Worm (Caenorhabditis elegans) whole organism, L1 larva: Measurements from ENCODE around the gene F32G8.3.

Experiments used
- C16A3.4 ChIP-seq: fragments of 150-350 bp; optimal IDR thresholded peaks from 2 replicates; lab custom pipeline; 2014; ENCODE audit warnings: missing biosample characterization, missing genetic modification characterization
- C34B4.2 ChIP-seq: sonication (generic microtip); optimal IDR thresholded peaks from 2 replicates; lab custom pipeline; 2017; ENCODE audit warnings: mild to moderate bottlenecking, missing genetic modification characterization, missing compliant biosample characterization
- Y116A8C.19 ChIP-seq: sonication (generic microtip); optimal IDR thresholded peaks from 2 replicates; lab custom pipeline; 2016; ENCODE audit warnings: missing compliant biosample characterization, missing genetic modification characterization, borderline replicate concordance
- alr-1 ChIP-seq: fragments of 200-800 bp; sonication (Bioruptor generic); optimal IDR thresholded peaks from 2 replicates; lab custom pipeline; 2018; ENCODE audit warnings: borderline replicate concordance, mild to moderate bottlenecking, missing genetic modification characterization, missing compliant biosample characterization
- ama-1 ChIP-seq: fragments of 150-350 bp; optimal IDR thresholded peaks from 2 replicates; lab custom pipeline; 2014
- ceh-63 ChIP-seq: fragments of 200-800 bp; sonication (Bioruptor generic); optimal IDR thresholded peaks from 2 replicates; lab custom pipeline; 2018; ENCODE audit warnings: mild to moderate bottlenecking, missing genetic modification characterization, missing compliant biosample characterization
- ceh-8 ChIP-seq: fragments of 200-800 bp; sonication (Bioruptor generic); optimal IDR thresholded peaks from 2 replicates; lab custom pipeline; 2018; ENCODE audit warnings: mild to moderate bottlenecking, missing genetic modification characterization, moderate library complexity, missing compliant biosample characterization
- ceh-82 ChIP-seq, 3 experiments: fragments of 150-350 bp in 1 of 3; sonication (generic microtip) in 2 of 3; optimal IDR thresholded peaks; 2 replicates each; lab custom pipeline; 2014 to 2017; ENCODE audit warnings: missing biosample characterization in 3 of 3, missing genetic modification characterization in 3 of 3
- ceh-90 ChIP-seq: sonication (generic microtip); optimal IDR thresholded peaks from 2 replicates; lab custom pipeline; 2016; ENCODE audit warnings: missing genetic modification characterization, missing compliant biosample characterization
- efl-1 ChIP-seq, 4 experiments: fragments of 150-350 bp; optimal IDR thresholded peaks in 3 of 4; peaks in 1 of 4; 1 replicate in 1 of 4; 2 replicates in 3 of 4; lab custom pipeline; 2014; ENCODE audit warnings: missing biosample characterization in 2 of 4, missing genetic modification characterization in 2 of 4, missing genetic modification reagents in 2 of 4
- efl-3 ChIP-seq: fragments of 200-800 bp; sonication (Bioruptor generic); optimal IDR thresholded peaks from 2 replicates; lab custom pipeline; 2018; ENCODE audit warnings: mild to moderate bottlenecking, missing genetic modification characterization, missing compliant biosample characterization
- egl-13 ChIP-seq: sonication (generic microtip); optimal IDR thresholded peaks from 2 replicates; lab custom pipeline; 2016; ENCODE audit warnings: missing genotype, missing genetic modification reagents, missing genetic modification characterization, missing compliant biosample characterization
- elt-2 ChIP-seq: sonication (generic microtip); optimal IDR thresholded peaks from 2 replicates; lab custom pipeline; 2016; ENCODE audit warnings: missing genetic modification characterization, mild to moderate bottlenecking, inconsistent platforms, missing compliant biosample characterization, missing genetic modification reagents
- elt-3 ChIP-seq, 6 experiments: fragments of 150-350 bp in 1 of 6; sonication (generic microtip); optimal IDR thresholded peaks; 2 replicates each; lab custom pipeline; 2017 to 2018; ENCODE audit warnings: missing biosample characterization in 6 of 6, missing genetic modification characterization in 6 of 6, inconsistent platforms in 1 of 6
- ets-5 ChIP-seq: fragments of 200-800 bp; sonication (Bioruptor generic); IDR thresholded peaks from 2 replicates; pipeline ENCODE4 v1.3.6; 2022; ENCODE audit warnings: missing genetic modification characterization, missing compliant biosample characterization
- fkh-4 ChIP-seq: sonication (generic microtip); optimal IDR thresholded peaks from 2 replicates; lab custom pipeline; 2016; ENCODE audit warnings: missing compliant biosample characterization, missing genetic modification characterization, borderline replicate concordance
- fkh-8 ChIP-seq: sonication (generic microtip); optimal IDR thresholded peaks from 2 replicates; lab custom pipeline; 2016; ENCODE audit warnings: mild to moderate bottlenecking, missing genetic modification characterization, missing compliant biosample characterization
- grh-1 ChIP-seq: fragments of 200-800 bp; sonication (Bioruptor generic); IDR thresholded peaks from 2 replicates; pipeline ENCODE4 v1.3.6; 2022; ENCODE audit warnings: missing genetic modification reagents, missing genetic modification characterization, missing compliant biosample characterization
- hlh-17 ChIP-seq: fragments of 200-800 bp; sonication (Bioruptor generic); optimal IDR thresholded peaks from 2 replicates; lab custom pipeline; 2018; ENCODE audit warnings: missing genetic modification characterization, mild to moderate bottlenecking, missing compliant biosample characterization, moderate library complexity, borderline replicate concordance
- hlh-4 ChIP-seq: sonication (generic microtip); optimal IDR thresholded peaks from 2 replicates; lab custom pipeline; 2016; ENCODE audit warnings: mild to moderate bottlenecking, missing genetic modification characterization, missing compliant biosample characterization
- hpl-2 ChIP-seq: fragments of 150-350 bp; optimal IDR thresholded peaks from 2 replicates; lab custom pipeline; 2014; ENCODE audit warnings: missing biosample characterization, missing genetic modification reagents, missing genetic modification characterization
- irx-1 ChIP-seq: sonication (generic microtip); optimal IDR thresholded peaks from 2 replicates; lab custom pipeline; 2016; ENCODE audit warnings: missing genetic modification characterization, missing compliant biosample characterization
- isw-1 ChIP-seq: fragments of 200-800 bp; sonication (Bioruptor generic); IDR thresholded peaks from 2 replicates; pipeline ENCODE4 v1.3.6; 2022; ENCODE audit warnings: missing genetic modification characterization, missing compliant biosample characterization
- lin-13 ChIP-seq: fragments of 150-350 bp; optimal IDR thresholded peaks from 2 replicates; lab custom pipeline; 2014; ENCODE audit warnings: missing biosample characterization, missing genetic modification reagents, missing genetic modification characterization
- lin-15B ChIP-seq: fragments of 150-350 bp; sonication (generic microtip); optimal IDR thresholded peaks from 3 replicates; lab custom pipeline; 2014; ENCODE audit warnings: missing biosample characterization, missing genetic modification characterization
- lin-35 ChIP-seq, 2 experiments: fragments of 150-350 bp; optimal IDR thresholded peaks; 2 replicates each; lab custom pipeline; 2014; ENCODE audit warnings: missing biosample characterization in 2 of 2, missing genetic modification characterization in 2 of 2, missing genetic modification reagents in 2 of 2
- lin-39 ChIP-seq: fragments of 150-350 bp; optimal IDR thresholded peaks from 2 replicates; lab custom pipeline; 2014; ENCODE audit warnings: missing biosample characterization, missing genetic modification reagents, missing genetic modification characterization
- mdl-1 ChIP-seq, 2 experiments: fragments of 150-350 bp; optimal IDR thresholded peaks; 2 replicates each; lab custom pipeline; 2014 to 2017; ENCODE audit warnings: missing biosample characterization in 2 of 2, missing genetic modification characterization in 2 of 2, inconsistent platforms in 1 of 2
- mef-2 ChIP-seq: fragments of 150-350 bp; optimal IDR thresholded peaks from 2 replicates; lab custom pipeline; 2014; ENCODE audit warnings: missing biosample characterization, missing genetic modification characterization
- mep-1 ChIP-seq: fragments of 150-350 bp; optimal IDR thresholded peaks from 2 replicates; lab custom pipeline; 2014; ENCODE audit warnings: missing biosample characterization, missing genetic modification characterization
- nhr-11 ChIP-seq: fragments of 150-350 bp; optimal IDR thresholded peaks from 2 replicates; lab custom pipeline; 2014; ENCODE audit warnings: missing biosample characterization, missing genetic modification characterization
- nhr-19 ChIP-seq: fragments of 200-800 bp; sonication (Bioruptor generic); conservative IDR thresholded peaks from 2 replicates; pipeline ENCODE4 v1.3.6; 2022; ENCODE audit warnings: missing genetic modification characterization, missing compliant biosample characterization
- nhr-20 ChIP-seq: sonication (generic microtip); optimal IDR thresholded peaks from 2 replicates; lab custom pipeline; 2016; ENCODE audit warnings: mild to moderate bottlenecking, missing genetic modification characterization, missing compliant biosample characterization
- nhr-237 ChIP-seq: fragments of 150-350 bp; optimal IDR thresholded peaks from 2 replicates; lab custom pipeline; 2014; ENCODE audit warnings: missing biosample characterization, missing genetic modification characterization
- nhr-28 ChIP-seq: fragments of 150-350 bp; optimal IDR thresholded peaks from 2 replicates; lab custom pipeline; 2014; ENCODE audit warnings: missing biosample characterization, missing genetic modification characterization
- nhr-71 ChIP-seq: sonication (generic microtip); optimal IDR thresholded peaks from 2 replicates; lab custom pipeline; 2016; ENCODE audit warnings: mild to moderate bottlenecking, missing genetic modification characterization, moderate library complexity, missing compliant biosample characterization
- nhr-84 ChIP-seq: sonication (generic microtip); optimal IDR thresholded peaks from 2 replicates; lab custom pipeline; 2017; ENCODE audit warnings: missing biosample characterization, missing genetic modification characterization
- nhr-85 ChIP-seq: sonication (generic microtip); peaks from one replicate; lab custom pipeline; 2016; ENCODE audit warnings: missing genetic modification characterization, inconsistent platforms, missing compliant biosample characterization
- nhr-90 ChIP-seq: sonication (generic microtip); optimal IDR thresholded peaks from 2 replicates; lab custom pipeline; 2016; ENCODE audit warnings: mild to moderate bottlenecking, missing genetic modification characterization, missing compliant biosample characterization; ENCODE audit not compliant: poor library complexity
- pax-3 ChIP-seq: fragments of 200-800 bp; sonication (Bioruptor generic); optimal IDR thresholded peaks from 2 replicates; lab custom pipeline; 2018; ENCODE audit warnings: mild to moderate bottlenecking, missing genetic modification characterization, moderate library complexity, missing compliant biosample characterization
- rnt-1 ChIP-seq: sonication (generic microtip); optimal IDR thresholded peaks from 2 replicates; lab custom pipeline; 2016; ENCODE audit warnings: mild to moderate bottlenecking, missing genetic modification characterization, moderate library complexity, missing compliant biosample characterization
- skn-1 ChIP-seq: fragments of 150-350 bp; optimal IDR thresholded peaks from 2 replicates; lab custom pipeline; 2014; ENCODE audit warnings: missing biosample characterization, missing genetic modification characterization
- tbx-2 ChIP-seq: sonication (generic microtip); optimal IDR thresholded peaks from 2 replicates; lab custom pipeline; 2016; ENCODE audit warnings: missing genetic modification characterization, missing compliant biosample characterization
- tlp-1 ChIP-seq: fragments of 150-350 bp; optimal IDR thresholded peaks from 2 replicates; lab custom pipeline; 2014; ENCODE audit warnings: missing biosample characterization, missing genetic modification characterization
- unc-130 ChIP-seq: fragments of 150-350 bp; optimal IDR thresholded peaks from 2 replicates; lab custom pipeline; 2017; ENCODE audit warnings: missing biosample characterization, missing genetic modification characterization, inconsistent platforms
- unc-30 ChIP-seq: sonication (generic microtip); optimal IDR thresholded peaks from 2 replicates; lab custom pipeline; 2017; ENCODE audit warnings: missing biosample characterization, missing genetic modification characterization
- unc-86 ChIP-seq: sonication (generic microtip); optimal IDR thresholded peaks from 2 replicates; lab custom pipeline; 2016; ENCODE audit warnings: missing genetic modification characterization, missing compliant biosample characterization
- vab-15 ChIP-seq: sonication (generic microtip); optimal IDR thresholded peaks from 2 replicates; lab custom pipeline; 2017; ENCODE audit warnings: missing genotype, mild to moderate bottlenecking, missing genetic modification characterization, missing compliant biosample characterization
- xbp-1 ChIP-seq: sonication (generic microtip); optimal IDR thresholded peaks from 2 replicates; lab custom pipeline; 2016; ENCODE audit warnings: missing genetic modification characterization, missing compliant biosample characterization
- zag-1 ChIP-seq: fragments of 150-350 bp; optimal IDR thresholded peaks from 2 replicates; lab custom pipeline; 2014; ENCODE audit warnings: missing biosample characterization, missing genetic modification characterization
- ztf-11 ChIP-seq, 2 experiments: sonication (generic microtip); optimal IDR thresholded peaks; 2 replicates each; lab custom pipeline; 2016 to 2017; ENCODE audit warnings: missing genetic modification characterization in 2 of 2, missing biosample characterization in 1 of 2, missing compliant biosample characterization in 1 of 2
- ztf-4 ChIP-seq: fragments of 150-350 bp; optimal IDR thresholded peaks from 2 replicates; lab custom pipeline; 2014; ENCODE audit warnings: missing biosample characterization, missing genetic modification characterization

The F32G8.3 gene

ce11 chrV:10536808-10537207 is 18.3 kb downstream of the F32G8.3 start (continued):
- peak; percentile 71 for TF ChIP-seq fkh-4 (tag; lab: Kevin White, UChicago)
- TF ChIP-seq C34B4.2 (tag; lab: Kevin White, UChicago) = no peak
- no peak for TF ChIP-seq zag-1 (tag; lab: Kevin White, UChicago)
- peak; percentile 96 for TF ChIP-seq nhr-71 (tag; lab: Kevin White, UChicago)
- peak; percentile 95 for TF ChIP-seq tbx-2 (tag; lab: Kevin White, UChicago)
- peak; percentile 74 for TF ChIP-seq nhr-11 (tag; lab: Kevin White, UChicago)
- TF ChIP-seq ceh-8 (GFP tag; lab: Kevin White, UChicago) = peak; percentile 82
- TF ChIP-seq irx-1 (tag; lab: Kevin White, UChicago) = peak; percentile 89
- TF ChIP-seq lin-39 (tag; lab: Kevin White, UChicago) = peak; percentile 81
- TF ChIP-seq nhr-237 = peak; percentile 76
- TF ChIP-seq ceh-90 (tag; lab: Kevin White, UChicago) = peak; percentile 47
- peak; percentile 78 for TF ChIP-seq egl-13 (tag; lab: Kevin White, UChicago)
- no peak for TF ChIP-seq tlp-1
- TF ChIP-seq ets-5 = no peak
- TF ChIP-seq ceh-63 (GFP tag; lab: Kevin White, UChicago) = no peak
- peak; percentile 95 for TF ChIP-seq nhr-20 (tag; lab: Kevin White, UChicago)
- TF ChIP-seq efl-1 (optimal IDR thresholded peaks at IDR 0.05; lab: Kevin White, UChicago) = peak; percentile 82 to 98
- TF ChIP-seq efl-1 (GFP tag; optimal IDR thresholded peaks at IDR 0.05 in 1 of 2; lab: Kevin White, UChicago) = peak; percentile 96 to 100
- TF ChIP-seq fkh-8 = peak; percentile 91
- TF ChIP-seq mep-1 (tag; lab: Kevin White, UChicago) = peak; percentile 99
- no peak for TF ChIP-seq Y116A8C.19 (tag; lab: Kevin White, UChicago)
- peak; percentile 97 for TF ChIP-seq nhr-85 (tag; lab: Kevin White, UChicago)
- peak; percentile 85 for TF ChIP-seq skn-1 (tag; lab: Kevin White, UChicago)
- peak; percentile 42 for TF ChIP-seq vab-15 (tag; lab: Kevin White, UChicago)
- TF ChIP-seq hlh-17 (GFP tag; lab: Kevin White, UChicago) = no peak
- TF ChIP-seq nhr-19 (GFP tag; lab: Robert Waterston, UW) = peak; percentile 94
- TF ChIP-seq mdl-1 (tag; optimal IDR thresholded peaks at IDR 0.05; lab: Kevin White, UChicago) = peak; percentile 34 to 94
- TF ChIP-seq hlh-4 (tag; lab: Kevin White, UChicago) = no peak
- peak; percentile 79 for TF ChIP-seq pax-3
- peak; percentile 93 for TF ChIP-seq nhr-90
- TF ChIP-seq lin-15B (tag; lab: Kevin White, UChicago) = peak; percentile 79
- TF ChIP-seq mef-2 (tag; lab: Kevin White, UChicago) = peak; percentile 72
- TF ChIP-seq lin-35 (GFP tag; optimal IDR thresholded peaks at IDR 0.05; lab: Kevin White, UChicago) = peak; percentile 97 to 98
- TF ChIP-seq xbp-1 (tag; lab: Kevin White, UChicago) = peak; percentile 94
- TF ChIP-seq unc-130 (tag; lab: Kevin White, UChicago) = peak; percentile 84
- TF ChIP-seq ztf-4 (tag; lab: Kevin White, UChicago) = peak; percentile 63
- TF ChIP-seq nhr-28 (tag; lab: Kevin White, UChicago) = no peak
- TF ChIP-seq grh-1 = peak; percentile 92
- no peak for TF ChIP-seq efl-3
- TF ChIP-seq C16A3.4 (tag; lab: Kevin White, UChicago) = peak; percentile 96
- TF ChIP-seq ama-1 (lab: Kevin White, UChicago) = peak; percentile 84
- TF ChIP-seq rnt-1 (tag; lab: Kevin White, UChicago) = peak; percentile 96
- TF ChIP-seq ztf-11 (tag; optimal IDR thresholded peaks at IDR 0.05; lab: Kevin White, UChicago) = peak in 1 of 2 experiments; percentile 80
- TF ChIP-seq elt-2 (tag; lab: Kevin White, UChicago) = peak; percentile 62
- peak; percentile 89 for TF ChIP-seq unc-86 (tag; lab: Kevin White, UChicago)
- TF ChIP-seq nhr-84 = no peak
- TF ChIP-seq ceh-82 (tag; optimal IDR thresholded peaks at IDR 0.05; lab: Kevin White, UChicago) = peak; percentile 82 to 93 (median 86)
- peak in 3 of 6 experiments; percentile 78 to 84 (median 78) for TF ChIP-seq elt-3 (tag; optimal IDR thresholded peaks at IDR 0.05; lab: Kevin White, UChicago)
- TF ChIP-seq alr-1 (tag; lab: Kevin White, UChicago) = no peak
- TF ChIP-seq isw-1 (GFP tag; lab: Robert Waterston, UW) = peak; percentile 88
- no peak for TF ChIP-seq hpl-2 (GFP tag; lab: Kevin White, UChicago)
- TF ChIP-seq unc-30 (tag; lab: Kevin White, UChicago) = no peak
- TF ChIP-seq lin-13 (GFP tag; lab: Kevin White, UChicago) = peak; percentile 80
